Fruit fly (Drosophila melanogaster): Measurements from ENCODE around the gene CG33641.

The CG33641 gene

dm6 chr2L:13545678-13546077 lies 16.8 kb downstream of the CG33641 start:
- TF ChIP-seq h (optimal IDR thresholded peaks at IDR 0.05): no peak
- TF ChIP-seq insv (optimal IDR thresholded peaks at IDR 0.05): no peak
- no peak for TF ChIP-seq Myc (optimal IDR thresholded peaks at IDR 0.05)
- no peak for TF ChIP-seq Sin3A (optimal IDR thresholded peaks at IDR 0.05)
- TF ChIP-seq psq (optimal IDR thresholded peaks at IDR 0.05): no peak
- no peak for TF ChIP-seq ttk (optimal IDR thresholded peaks at IDR 0.05)

- TF ChIP-seq psq (optimal IDR thresholded peaks at IDR 0.05): no peak
- no peak for TF ChIP-seq Sin3A (optimal IDR thresholded peaks at IDR 0.05)
- no peak for TF ChIP-seq ttk (optimal IDR thresholded peaks at IDR 0.05)
- TF ChIP-seq h (optimal IDR thresholded peaks at IDR 0.05): no peak
- no peak for TF ChIP-seq Myc (optimal IDR thresholded peaks at IDR 0.05)
- no peak for TF ChIP-seq insv (optimal IDR thresholded peaks at IDR 0.05)
Measured at dm6 chr2L:13547738-13548726, 19.2 kb downstream of the CG33641 start.

- TF ChIP-seq Myc (optimal IDR thresholded peaks at IDR 0.05): no peak
- TF ChIP-seq Sin3A (optimal IDR thresholded peaks at IDR 0.05): no peak
- no peak for TF ChIP-seq psq (optimal IDR thresholded peaks at IDR 0.05)
- TF ChIP-seq h (optimal IDR thresholded peaks at IDR 0.05): no peak
- no peak for TF ChIP-seq ttk (optimal IDR thresholded peaks at IDR 0.05)
- no peak for TF ChIP-seq insv (optimal IDR thresholded peaks at IDR 0.05)
Measured at dm6 chr2L:13548786-13549780, 20.2 kb downstream of the CG33641 start, which contains the start of gene B4. TSS of gene B4 (minus strand) at chr2L:13549328.

dm6 chr2L:13549973-13550458 lies 21.2 kb downstream of the CG33641 start, which contains the start of gene kuz:
TSS of gene kuz (plus strand) at chr2L:13550139.
- no peak for TF ChIP-seq insv (optimal IDR thresholded peaks at IDR 0.05)
- no peak for TF ChIP-seq Sin3A (optimal IDR thresholded peaks at IDR 0.05)
- TF ChIP-seq ttk (optimal IDR thresholded peaks at IDR 0.05): no peak
- no peak for TF ChIP-seq psq (optimal IDR thresholded peaks at IDR 0.05)
- TF ChIP-seq Myc (optimal IDR thresholded peaks at IDR 0.05): no peak
- TF ChIP-seq h (optimal IDR thresholded peaks at IDR 0.05): no peak

- TF ChIP-seq insv (optimal IDR thresholded peaks at IDR 0.05) (no peak), Sin3A (optimal IDR thresholded peaks at IDR 0.05) (no peak), h (optimal IDR thresholded peaks at IDR 0.05) (no peak)
Measured at dm6 chr2L:13550488-13551033, 21.7 kb downstream of the CG33641 start.

- TF ChIP-seq h (optimal IDR thresholded peaks at IDR 0.05) (no peak), psq (optimal IDR thresholded peaks at IDR 0.05) (no peak), ttk (optimal IDR thresholded peaks at IDR 0.05) (no peak), Myc (optimal IDR thresholded peaks at IDR 0.05) (no peak), insv (optimal IDR thresholded peaks at IDR 0.05) (no peak), Sin3A (optimal IDR thresholded peaks at IDR 0.05) (no peak)
Measured at dm6 chr2L:13552686-13553085, 23.8 kb downstream of the CG33641 start.

- TF ChIP-seq h (optimal IDR thresholded peaks at IDR 0.05) (no peak), ttk (optimal IDR thresholded peaks at IDR 0.05) (no peak), psq (optimal IDR thresholded peaks at IDR 0.05) (no peak), Myc (optimal IDR thresholded peaks at IDR 0.05) (no peak), Sin3A (optimal IDR thresholded peaks at IDR 0.05) (no peak), insv (optimal IDR thresholded peaks at IDR 0.05) (no peak)
Measured at dm6 chr2L:13554547-13555159, 25.8 kb downstream of the CG33641 start.

dm6 chr2L:13555397-13555796 lies 26.6 kb downstream of the CG33641 start:
- no peak for TF ChIP-seq h (optimal IDR thresholded peaks at IDR 0.05)
- TF ChIP-seq insv (optimal IDR thresholded peaks at IDR 0.05): no peak
- TF ChIP-seq Myc (optimal IDR thresholded peaks at IDR 0.05): no peak
- TF ChIP-seq ttk (optimal IDR thresholded peaks at IDR 0.05): no peak
- TF ChIP-seq Sin3A (optimal IDR thresholded peaks at IDR 0.05): no peak
- no peak for TF ChIP-seq psq (optimal IDR thresholded peaks at IDR 0.05)

- TF ChIP-seq h (optimal IDR thresholded peaks at IDR 0.05): no peak
- no peak for TF ChIP-seq ttk (optimal IDR thresholded peaks at IDR 0.05)
- no peak for TF ChIP-seq psq (optimal IDR thresholded peaks at IDR 0.05)
- no peak for TF ChIP-seq Sin3A (optimal IDR thresholded peaks at IDR 0.05)
- TF ChIP-seq Myc (optimal IDR thresholded peaks at IDR 0.05): no peak
- TF ChIP-seq insv (optimal IDR thresholded peaks at IDR 0.05): no peak
Measured at dm6 chr2L:13568938-13569337, 40.1 kb downstream of the CG33641 start.

- TF ChIP-seq Myc (optimal IDR thresholded peaks at IDR 0.05) (no peak), h (optimal IDR thresholded peaks at IDR 0.05) (no peak), insv (optimal IDR thresholded peaks at IDR 0.05) (no peak), ttk (optimal IDR thresholded peaks at IDR 0.05) (no peak), Sin3A (optimal IDR thresholded peaks at IDR 0.05) (no peak), psq (optimal IDR thresholded peaks at IDR 0.05) (no peak)
Measured at dm6 chr2L:13570016-13570415, 41.2 kb downstream of the CG33641 start.

dm6 chr2L:13570982-13571426 lies 42.2 kb downstream of the CG33641 start:
- no peak for TF ChIP-seq Myc (optimal IDR thresholded peaks at IDR 0.05)
- TF ChIP-seq Sin3A (optimal IDR thresholded peaks at IDR 0.05): no peak
- TF ChIP-seq insv (optimal IDR thresholded peaks at IDR 0.05): no peak
- no peak for TF ChIP-seq psq (optimal IDR thresholded peaks at IDR 0.05)
- no peak for TF ChIP-seq ttk (optimal IDR thresholded peaks at IDR 0.05)
- TF ChIP-seq h (optimal IDR thresholded peaks at IDR 0.05): no peak

All from Kc167 (cell line).